Worm (Caenorhabditis elegans) whole organism, midembryonic: ENCODE results near the gene pkn-1.

Experiments used
- T22C8.4 ChIP-seq: fragments of 200-800 bp; sonication (Bioruptor generic); IDR thresholded peaks from 2 replicates; pipeline ENCODE4 v1.3.6; 2022; ENCODE audit warnings: missing genetic modification characterization, missing compliant biosample characterization
- cog-1 ChIP-seq: sonication (generic microtip); optimal IDR thresholded peaks from 2 replicates; lab custom pipeline; 2016; ENCODE audit warnings: missing genetic modification characterization, missing compliant biosample characterization
- flt-1 ChIP-seq: fragments of 200-800 bp; sonication (Bioruptor generic); IDR thresholded peaks from 2 replicates; pipeline ENCODE4 v1.3.6; 2022; ENCODE audit warnings: missing genetic modification characterization, missing compliant biosample characterization
- klf-2 ChIP-seq: fragments of 200-800 bp; sonication (Bioruptor generic); conservative IDR thresholded peaks from 2 replicates; pipeline ENCODE4 v1.3.6; 2022; ENCODE audit warnings: missing genetic modification reagents, missing genetic modification characterization, missing compliant biosample characterization
- med-1 ChIP-seq: sonication (generic microtip); optimal IDR thresholded peaks from 2 replicates; lab custom pipeline; 2017; ENCODE audit warnings: missing genetic modification characterization, mild to moderate bottlenecking, missing compliant biosample characterization, antibody characterized with exemption, missing genetic modification reagents; ENCODE audit not compliant: insufficient read depth
- ref-1 ChIP-seq: fragments of 200-800 bp; sonication (Bioruptor generic); conservative IDR thresholded peaks from 2 replicates; pipeline ENCODE4 v1.3.6; 2022; ENCODE audit warnings: missing genetic modification reagents, missing genetic modification characterization, missing compliant biosample characterization
- tab-1 ChIP-seq: fragments of 200-800 bp; sonication (Bioruptor generic); IDR thresholded peaks from 2 replicates; pipeline ENCODE4 v1.3.6; 2022; ENCODE audit warnings: missing genetic modification characterization, missing compliant biosample characterization
- ztf-23 ChIP-seq: fragments of 200-800 bp; sonication (Bioruptor generic); IDR thresholded peaks from 2 replicates; pipeline ENCODE4 v1.3.6; 2022; ENCODE audit warnings: missing genetic modification reagents, missing genetic modification characterization, missing compliant biosample characterization
- ztf-29 ChIP-seq: fragments of 200-800 bp; sonication (Bioruptor generic); IDR thresholded peaks from 2 replicates; pipeline ENCODE4 v1.3.6; 2022; ENCODE audit warnings: missing genetic modification reagents, missing genetic modification characterization, missing compliant biosample characterization

The pkn-1 gene

ce11 chrX:10386001-10386400, 11.0 kb upstream of the pkn-1 start:
- TF ChIP-seq flt-1 (GFP tag; lab: Robert Waterston, UW): no peak
- TF ChIP-seq med-1 (GFP tag; lab: Kevin White, UChicago): no peak
- no peak for TF ChIP-seq cog-1 (tag; lab: Kevin White, UChicago)
- no peak for TF ChIP-seq ztf-29 (GFP tag; lab: Robert Waterston, UW)
- no peak for TF ChIP-seq klf-2

DNA sequence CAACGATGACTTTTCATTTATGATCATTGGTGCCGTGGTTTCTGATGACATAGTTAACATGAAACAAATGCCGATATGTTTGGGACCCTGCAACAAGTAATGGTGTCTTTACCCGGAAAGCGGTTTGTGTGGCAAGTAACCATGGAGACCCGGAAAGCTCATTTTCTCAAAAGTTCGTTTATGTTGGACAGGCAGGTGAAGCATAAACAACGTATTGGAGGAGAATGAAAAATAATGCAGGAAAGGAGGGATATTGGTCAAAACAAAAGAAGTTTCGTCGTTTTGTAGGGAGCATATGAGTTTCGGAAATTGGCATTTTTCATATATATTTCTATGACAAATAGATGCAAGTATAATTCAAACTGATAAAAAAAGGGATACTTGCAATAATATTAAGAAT, 10.6 kb upstream of the pkn-1 start, which contains the start of gene dyf-6:
Gene dyf-6 (minus strand): TSS at position 101 of the 400 bp plus-strand sequence.
- no peak for TF ChIP-seq T22C8.4
- no peak for TF ChIP-seq klf-2
- no peak for TF ChIP-seq flt-1 (GFP tag; lab: Robert Waterston, UW)
- TF ChIP-seq tab-1 (GFP tag; lab: Robert Waterston, UW): no peak
- no peak for TF ChIP-seq ztf-29 (GFP tag; lab: Robert Waterston, UW)
- TF ChIP-seq cog-1 (tag; lab: Kevin White, UChicago): no peak
- TF ChIP-seq ref-1 (GFP tag; lab: Robert Waterston, UW): no peak
- no peak for TF ChIP-seq ztf-23 (GFP tag; lab: Robert Waterston, UW)

ce11 chrX:10391174-10391573, 5.9 kb upstream of the pkn-1 start:
- peak; percentile 10 for TF ChIP-seq cog-1 (tag; lab: Kevin White, UChicago)
- TF ChIP-seq klf-2: no peak

ce11 chrX:10392792-10393191, 4.2 kb upstream of the pkn-1 start:
- TF ChIP-seq flt-1 (GFP tag; lab: Robert Waterston, UW) (no peak), T22C8.4 (no peak), ref-1 (GFP tag; lab: Robert Waterston, UW) (no peak), ztf-23 (GFP tag; lab: Robert Waterston, UW) (no peak), tab-1 (GFP tag; lab: Robert Waterston, UW) (no peak), klf-2 (no peak), ztf-29 (GFP tag; lab: Robert Waterston, UW) (no peak), med-1 (GFP tag; lab: Kevin White, UChicago) (no peak), cog-1 (tag; lab: Kevin White, UChicago) (no peak)

DNA sequence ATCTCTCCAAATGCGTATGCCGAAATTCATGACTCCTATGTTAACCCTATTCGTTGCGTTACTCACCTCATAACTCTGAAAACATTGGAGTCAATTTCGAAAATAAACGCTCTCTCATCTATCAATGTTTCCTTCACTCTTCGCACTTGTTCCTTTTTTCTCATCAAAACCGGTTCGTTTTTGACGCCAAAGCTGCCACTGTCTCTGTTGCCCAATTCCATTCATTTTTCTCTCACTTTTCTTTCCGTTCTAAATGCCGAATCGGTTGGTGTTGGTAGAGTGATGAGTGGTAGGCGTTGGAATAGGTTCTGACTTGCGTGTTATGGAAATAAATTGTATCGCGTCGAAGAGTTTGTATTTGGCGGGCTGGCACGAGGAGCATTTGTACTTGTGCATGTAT, 3.7 kb upstream of the pkn-1 start:
- TF ChIP-seq flt-1 (GFP tag; lab: Robert Waterston, UW) (no peak), cog-1 (tag; lab: Kevin White, UChicago) (no peak), ref-1 (GFP tag; lab: Robert Waterston, UW) (no peak), ztf-23 (GFP tag; lab: Robert Waterston, UW) (no peak), klf-2 (no peak), med-1 (GFP tag; lab: Kevin White, UChicago) (no peak), T22C8.4 (no peak), ztf-29 (GFP tag; lab: Robert Waterston, UW) (no peak), tab-1 (GFP tag; lab: Robert Waterston, UW) (no peak)

- TF ChIP-seq ztf-23 (GFP tag; lab: Robert Waterston, UW) (no peak), cog-1 (tag; lab: Kevin White, UChicago) (peak; percentile 36)
Observed at ce11 chrX:10394238-10394637, 2.8 kb upstream of the pkn-1 start.

DNA sequence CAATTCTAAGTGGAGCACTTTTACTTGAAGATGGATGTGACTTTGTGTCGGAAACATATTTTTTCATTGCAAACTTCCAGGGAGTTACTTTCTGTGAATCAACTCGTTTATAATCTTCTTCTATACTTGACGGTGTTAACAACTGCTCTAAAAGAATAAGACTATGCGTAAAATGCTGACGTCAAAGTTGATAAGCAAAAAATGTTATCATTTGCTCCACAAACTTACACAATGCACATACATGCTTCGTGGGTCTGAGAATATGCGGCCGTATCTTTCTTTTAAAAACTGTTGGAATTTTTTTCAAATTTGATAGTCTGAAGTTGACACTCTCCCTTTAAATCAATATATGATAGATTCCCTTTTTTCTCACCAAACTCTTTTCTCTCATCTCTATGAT, 1.9 kb upstream of the pkn-1 start:
- no peak for TF ChIP-seq ztf-29 (GFP tag; lab: Robert Waterston, UW)
- TF ChIP-seq tab-1 (GFP tag; lab: Robert Waterston, UW): no peak
- no peak for TF ChIP-seq flt-1 (GFP tag; lab: Robert Waterston, UW)
- TF ChIP-seq cog-1 (tag; lab: Kevin White, UChicago): no peak
- TF ChIP-seq ref-1 (GFP tag; lab: Robert Waterston, UW): no peak
- no peak for TF ChIP-seq klf-2
- no peak for TF ChIP-seq T22C8.4
- no peak for TF ChIP-seq ztf-23 (GFP tag; lab: Robert Waterston, UW)
- no peak for TF ChIP-seq med-1 (GFP tag; lab: Kevin White, UChicago)

DNA sequence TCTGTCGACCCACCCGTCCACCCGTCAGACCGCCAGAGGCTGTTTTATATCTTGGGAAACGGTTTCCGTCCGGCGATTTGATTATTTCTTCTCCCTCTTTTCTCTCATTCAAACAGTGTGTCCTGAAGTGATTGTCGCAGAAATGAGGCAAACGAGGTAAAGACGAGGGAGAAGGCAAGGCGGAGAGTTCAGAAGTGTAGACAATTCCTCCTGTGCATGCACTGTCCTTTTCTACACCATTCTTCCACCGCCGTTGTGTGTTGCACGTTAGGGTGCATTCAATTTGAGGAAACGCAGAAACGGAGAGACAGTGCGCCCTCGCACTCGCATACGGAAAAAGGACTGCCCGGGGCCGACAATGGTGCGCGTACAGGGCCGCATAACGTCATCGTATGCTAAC, 1.4 kb upstream of the pkn-1 start:
- 0 out of 2 replicates have a peak, but pooled peaks have one; percentile 22 for TF ChIP-seq flt-1 (GFP tag; lab: Robert Waterston, UW)
- 0 out of 2 replicates have a peak, but pooled peaks have one; percentile 9 for TF ChIP-seq tab-1 (GFP tag; lab: Robert Waterston, UW)
- peak; percentile 37 for TF ChIP-seq cog-1 (tag; lab: Kevin White, UChicago)
- no peak for TF ChIP-seq ztf-29 (GFP tag; lab: Robert Waterston, UW)
- TF ChIP-seq ref-1 (GFP tag; lab: Robert Waterston, UW): no peak
- TF ChIP-seq T22C8.4: no peak
- TF ChIP-seq klf-2: no peak
- TF ChIP-seq ztf-23 (GFP tag; lab: Robert Waterston, UW): no peak
- TF ChIP-seq med-1 (GFP tag; lab: Kevin White, UChicago): no peak

ce11 chrX:10401118-10401517, 4.1 kb downstream of the pkn-1 start:
- TF ChIP-seq flt-1 (GFP tag; lab: Robert Waterston, UW) (no peak), tab-1 (GFP tag; lab: Robert Waterston, UW) (no peak), ztf-29 (GFP tag; lab: Robert Waterston, UW) (no peak), ztf-23 (GFP tag; lab: Robert Waterston, UW) (no peak)

ce11 chrX:10404051-10404450, 7.0 kb downstream of the pkn-1 start:
- TF ChIP-seq ztf-29 (GFP tag; lab: Robert Waterston, UW) (no peak), ref-1 (GFP tag; lab: Robert Waterston, UW) (no peak), T22C8.4 (no peak), med-1 (GFP tag; lab: Kevin White, UChicago) (no peak), cog-1 (tag; lab: Kevin White, UChicago) (no peak), flt-1 (GFP tag; lab: Robert Waterston, UW) (no peak), klf-2 (no peak), ztf-23 (GFP tag; lab: Robert Waterston, UW) (no peak), tab-1 (GFP tag; lab: Robert Waterston, UW) (no peak)
